Fruit fly (Drosophila melanogaster) whole organism, embryonic: ENCODE measurements around the gene Smox.

Source experiments
- Atf6 ChIP-seq: fragments of 200-800 bp; sonication (Bioruptor generic); IDR thresholded peaks from 2 replicates; pipeline ENCODE4 v1.3.6; 2022; ENCODE audit warnings: missing biosample characterization, missing genetic modification characterization
- CG10431 ChIP-seq: fragments of 200-800 bp; sonication (Bioruptor generic); optimal IDR thresholded peaks from 3 replicates; lab custom pipeline; 2018; ENCODE audit warnings: missing biosample characterization, mild to moderate bottlenecking, missing genetic modification characterization
- CG10654 ChIP-seq: fragments of 200-800 bp; sonication (Bioruptor generic); optimal IDR thresholded peaks from 2 replicates; lab custom pipeline; 2016; ENCODE audit warnings: missing biosample characterization, missing genetic modification characterization
- CG10979 ChIP-seq: fragments of 200-800 bp; sonication (Bioruptor generic); optimal IDR thresholded peaks from 2 replicates; lab custom pipeline; 2018; ENCODE audit warnings: missing biosample characterization, mild to moderate bottlenecking, missing genetic modification characterization, moderate library complexity
- CG11093 ChIP-seq: fragments of 200-800 bp; sonication (Bioruptor generic); IDR thresholded peaks from 3 replicates; pipeline ENCODE4 v1.3.6; 2022; ENCODE audit warnings: missing biosample characterization, missing genetic modification characterization
- CG11696 ChIP-seq: fragments of 200-800 bp; sonication (Bioruptor generic); IDR thresholded peaks from 2 replicates; pipeline ENCODE4 v1.3.6; 2022; ENCODE audit warnings: missing biosample characterization, missing genetic modification characterization
- CG12071 ChIP-seq: fragments of 200-800 bp; sonication (Bioruptor generic); optimal IDR thresholded peaks from 3 replicates; lab custom pipeline; 2018; ENCODE audit warnings: missing biosample characterization, mild to moderate bottlenecking, missing genetic modification characterization
- CG12659 ChIP-seq: fragments of 200-800 bp; sonication (Bioruptor generic); optimal IDR thresholded peaks from 3 replicates; lab custom pipeline; 2017; ENCODE audit warnings: mild to moderate bottlenecking, missing biosample characterization, missing genetic modification reagents, missing genetic modification characterization
- CG13287 ChIP-seq: fragments of 200-800 bp; sonication (Bioruptor generic); IDR thresholded peaks from 2 replicates; pipeline ENCODE4 v1.3.6; 2022; ENCODE audit warnings: missing biosample characterization, missing genetic modification characterization; ENCODE audit not compliant: partially characterized antibody
- CG13296 ChIP-seq: fragments of 200-800 bp; sonication (Bioruptor generic); optimal IDR thresholded peaks from 3 replicates; lab custom pipeline; 2018; ENCODE audit warnings: missing biosample characterization, mild to moderate bottlenecking, missing genetic modification characterization
- CG14710 ChIP-seq: fragments of 200-800 bp; sonication (Bioruptor generic); optimal IDR thresholded peaks from 3 replicates; lab custom pipeline; 2019; ENCODE audit warnings: missing biosample characterization, mild to moderate bottlenecking, missing genetic modification characterization, moderate library complexity
- CG15479 ChIP-seq: fragments of 200-800 bp; sonication (Bioruptor generic); optimal IDR thresholded peaks from 3 replicates; lab custom pipeline; 2019; ENCODE audit warnings: missing biosample characterization, mild to moderate bottlenecking, missing genetic modification characterization, moderate library complexity
- CG16813 ChIP-seq: fragments of 200-800 bp; sonication (Bioruptor generic); IDR thresholded peaks from 3 replicates; pipeline ENCODE4 v1.3.6; 2022; ENCODE audit warnings: missing biosample characterization, missing genetic modification characterization; ENCODE audit not compliant: partially characterized antibody
- CG16815 ChIP-seq: fragments of 200-800 bp; sonication (Bioruptor generic); optimal IDR thresholded peaks from 3 replicates; lab custom pipeline; 2017; ENCODE audit warnings: missing biosample characterization, mild to moderate bottlenecking, missing genetic modification characterization
- CG16863 ChIP-seq: fragments of 200-800 bp; sonication (Bioruptor generic); optimal IDR thresholded peaks from 3 replicates; lab custom pipeline; 2016; ENCODE audit warnings: missing biosample characterization, missing genetic modification characterization
- CG17385 ChIP-seq: fragments of 200-800 bp; sonication (Bioruptor generic); optimal IDR thresholded peaks from 3 replicates; lab custom pipeline; 2018; ENCODE audit warnings: missing biosample characterization, mild to moderate bottlenecking, missing genetic modification characterization
- CG17829 ChIP-seq: fragments of 200-800 bp; optimal IDR thresholded peaks from 2 replicates; lab custom pipeline; 2019; ENCODE audit warnings: missing biosample characterization, mild to moderate bottlenecking, missing genetic modification characterization, moderate library complexity
- CG31224 ChIP-seq: fragments of 200-800 bp; sonication (Bioruptor generic); IDR thresholded peaks from 2 replicates; pipeline ENCODE4 v1.3.6; 2022; ENCODE audit warnings: missing biosample characterization, missing genetic modification characterization
- CG32767 ChIP-seq: fragments of 200-800 bp; sonication (Bioruptor generic); IDR thresholded peaks from 2 replicates; pipeline ENCODE4 v1.3.6; 2022; ENCODE audit warnings: missing biosample characterization, missing genetic modification characterization
- CG32772 ChIP-seq: fragments of 200-800 bp; sonication (Bioruptor generic); IDR thresholded peaks from 2 replicates; pipeline ENCODE4 v1.3.6; 2022; ENCODE audit warnings: missing biosample characterization, missing genetic modification characterization
- CG34376 ChIP-seq: fragments of 200-800 bp; sonication (Bioruptor generic); optimal IDR thresholded peaks from 2 replicates; lab custom pipeline; 2018; ENCODE audit warnings: missing biosample characterization, mild to moderate bottlenecking, missing genetic modification characterization
- CG42726 ChIP-seq: fragments of 200-800 bp; sonication (Bioruptor generic); IDR thresholded peaks from 2 replicates; pipeline ENCODE4 v1.3.6; 2022; ENCODE audit warnings: missing biosample characterization, missing genetic modification characterization; ENCODE audit not compliant: partially characterized antibody
- CG4328 ChIP-seq: fragments of 200-800 bp; sonication (Bioruptor generic); optimal IDR thresholded peaks from 3 replicates; lab custom pipeline; 2017; ENCODE audit warnings: missing biosample characterization, missing genetic modification reagents, missing genetic modification characterization
- CG8924 ChIP-seq: fragments of 200-800 bp; optimal IDR thresholded peaks from 3 replicates; lab custom pipeline; 2019; ENCODE audit warnings: missing biosample characterization, mild to moderate bottlenecking, missing genetic modification characterization, moderate library complexity
- CG9215 ChIP-seq: fragments of 200-800 bp; sonication (Bioruptor generic); IDR thresholded peaks from 2 replicates; pipeline ENCODE4 v1.3.6; 2022; ENCODE audit warnings: missing biosample characterization, missing genetic modification characterization
- CHES-1-like ChIP-seq: fragments of 200-800 bp; sonication (Bioruptor generic); optimal IDR thresholded peaks from 2 replicates; lab custom pipeline; 2016; ENCODE audit warnings: missing biosample characterization, missing genetic modification characterization
- D19A ChIP-seq: fragments of 200-800 bp; optimal IDR thresholded peaks from 3 replicates; lab custom pipeline; 2019; ENCODE audit warnings: missing biosample characterization, mild to moderate bottlenecking, missing genetic modification characterization, moderate library complexity
- Doc2 ChIP-seq: fragments of 200-800 bp; sonication (Bioruptor generic); IDR thresholded peaks from 2 replicates; pipeline ENCODE4 v1.3.6; 2022; ENCODE audit warnings: missing biosample characterization, missing genetic modification characterization
- Hsf ChIP-seq: fragments of 200-800 bp; sonication (Bioruptor generic); optimal IDR thresholded peaks from 3 replicates; lab custom pipeline; 2016; ENCODE audit warnings: missing biosample characterization, missing genetic modification characterization
- NC2α ChIP-seq: fragments of 200-800 bp; sonication (Bioruptor generic); optimal IDR thresholded peaks from 2 replicates; lab custom pipeline; 2016; ENCODE audit warnings: missing biosample characterization, missing genetic modification characterization
- NC2β ChIP-seq: fragments of 200-800 bp; sonication (Bioruptor generic); optimal IDR thresholded peaks from 2 replicates; lab custom pipeline; 2016; ENCODE audit warnings: missing biosample characterization, missing genetic modification characterization
- Sin3A ChIP-seq: fragments of >200 bp; optimal IDR thresholded peaks from 2 replicates; lab custom pipeline; 2018
- Sox102F ChIP-seq: fragments of 200-800 bp; sonication (Bioruptor generic); optimal IDR thresholded peaks from 2 replicates; lab custom pipeline; 2018; ENCODE audit warnings: missing biosample characterization, mild to moderate bottlenecking, missing genetic modification characterization, moderate library complexity
- TFAM ChIP-seq: fragments of 200-800 bp; sonication (Bioruptor generic); optimal IDR thresholded peaks from 2 replicates; lab custom pipeline; 2017; ENCODE audit warnings: missing biosample characterization, missing genetic modification characterization, inconsistent platforms
- Vsx1 ChIP-seq: fragments of 200-800 bp; sonication (Bioruptor generic); optimal IDR thresholded peaks from 2 replicates; lab custom pipeline; 2017; ENCODE audit warnings: missing biosample characterization, mild to moderate bottlenecking, missing genetic modification characterization, missing genetic modification reagents
- br ChIP-seq: fragments of >200 bp; optimal IDR thresholded peaks from 2 replicates; lab custom pipeline; 2017
- chm ChIP-seq: fragments of 200-800 bp; sonication (Bioruptor generic); IDR thresholded peaks from 2 replicates; pipeline ENCODE4 v1.3.6; 2022; ENCODE audit warnings: missing biosample characterization, missing genetic modification characterization
- en ChIP-seq: fragments of 200-800 bp; sonication (Bioruptor generic); optimal IDR thresholded peaks from 2 replicates; lab custom pipeline; 2016; ENCODE audit warnings: missing biosample characterization, missing genetic modification characterization
- ftz-f1 ChIP-seq: fragments of 200-800 bp; sonication (Bioruptor generic); optimal IDR thresholded peaks from 2 replicates; lab custom pipeline; 2016; ENCODE audit warnings: missing biosample characterization, missing genetic modification characterization
- gfzf ChIP-seq: fragments of 200-800 bp; sonication (Bioruptor generic); optimal IDR thresholded peaks from 2 replicates; lab custom pipeline; 2016; ENCODE audit warnings: missing biosample characterization, mild to moderate bottlenecking, missing genetic modification characterization, moderate library complexity
- gsb-n ChIP-seq: fragments of 200-800 bp; sonication (Bioruptor generic); optimal IDR thresholded peaks from 3 replicates; lab custom pipeline; 2018; ENCODE audit warnings: missing biosample characterization, mild to moderate bottlenecking, missing genetic modification characterization
- nau ChIP-seq: fragments of 200-800 bp; sonication (Bioruptor generic); optimal IDR thresholded peaks from 3 replicates; lab custom pipeline; 2017; ENCODE audit warnings: missing biosample characterization, mild to moderate bottlenecking, missing genetic modification characterization, missing genetic modification reagents
- nerfin-2 ChIP-seq: fragments of 200-800 bp; sonication (Bioruptor generic); IDR thresholded peaks from 2 replicates; pipeline ENCODE4 v1.3.6; 2022; ENCODE audit warnings: missing biosample characterization, missing genetic modification characterization; ENCODE audit not compliant: partially characterized antibody
- peb ChIP-seq: fragments of 200-800 bp; sonication (Bioruptor generic); IDR thresholded peaks from 2 replicates; pipeline ENCODE4 v1.3.6; 2022; ENCODE audit warnings: missing biosample characterization, missing genetic modification characterization
- prd ChIP-seq, 3 experiments: fragments of >200 bp in 2 of 3; fragments of 200-800 bp in 1 of 3; sonication (Bioruptor generic) in 1 of 3; optimal IDR thresholded peaks in 2 of 3; IDR thresholded peaks in 1 of 3; 2 replicates in 2 of 3; 3 replicates in 1 of 3; pipeline versions ENCODE4 v1.3.6 to Lab custom; 2017 to 2022; ENCODE audit warnings: missing biosample characterization in 1 of 3, missing genetic modification characterization in 1 of 3
- slou ChIP-seq: fragments of 200-800 bp; sonication (Bioruptor generic); optimal IDR thresholded peaks from 3 replicates; lab custom pipeline; 2016; ENCODE audit warnings: missing biosample characterization, missing genetic modification characterization
- so ChIP-seq: fragments of 200-800 bp; sonication (Bioruptor generic); IDR thresholded peaks from 3 replicates; pipeline ENCODE4 v1.3.6; 2022; ENCODE audit warnings: missing biosample characterization, missing genetic modification characterization
- tin ChIP-seq: fragments of 200-800 bp; sonication (Bioruptor generic); optimal IDR thresholded peaks from 3 replicates; lab custom pipeline; 2016; ENCODE audit warnings: missing biosample characterization, missing genetic modification characterization
- ttk ChIP-seq: fragments of 200-800 bp; sonication (Bioruptor generic); IDR thresholded peaks from 2 replicates; pipeline ENCODE4 v2.1.2; 2022; ENCODE audit warnings: missing biosample characterization, missing genetic modification characterization
- wdn ChIP-seq: fragments of 200-800 bp; sonication (Bioruptor generic); IDR thresholded peaks from 2 replicates; pipeline ENCODE4 v1.3.6; 2022; ENCODE audit warnings: missing biosample characterization, missing genetic modification characterization
- zen2 ChIP-seq: fragments of 200-800 bp; sonication (Bioruptor generic); IDR thresholded peaks from 3 replicates; pipeline ENCODE4 v1.3.6; 2022; ENCODE audit warnings: missing biosample characterization, missing genetic modification characterization; ENCODE audit not compliant: partially characterized antibody

Smox gene

dm6 chrX:8125224-8125649 is 16.8 kb downstream of the Smox start (continued):
- no peak for TF ChIP-seq br (lab: Kevin White, UChicago)
- no peak for TF ChIP-seq NC2β (GFP tag; lab: Kevin White, UChicago)
- TF ChIP-seq CG10431 (GFP tag; lab: Kevin White, UChicago) = no peak
- TF ChIP-seq NC2α = no peak
- TF ChIP-seq CG17385 (GFP tag; lab: Kevin White, UChicago) = peak; percentile 57
- TF ChIP-seq Sin3A = no peak
- TF ChIP-seq wdn (GFP tag; lab: Robert Waterston, UW) = no peak
- peak; percentile 58 for TF ChIP-seq CG8924 (tag; lab: Kevin White, UChicago)
- no peak for TF ChIP-seq CG9215 (GFP tag; lab: Robert Waterston, UW)
- TF ChIP-seq CG32772 (GFP tag; lab: Robert Waterston, UW) = 0 out of 2 replicates have a peak, but pooled peaks have one; percentile 32
- TF ChIP-seq so (GFP tag; lab: Robert Waterston, UW) = no peak
- TF ChIP-seq Atf6 (GFP tag; lab: Robert Waterston, UW) = no peak
- TF ChIP-seq CG11093 = no peak
- peak; percentile 33 for TF ChIP-seq CG10654
- TF ChIP-seq CG13296 = peak; percentile 28
- TF ChIP-seq Hsf = no peak
- TF ChIP-seq Vsx1 (GFP tag; lab: Kevin White, UChicago) = peak; percentile 36
- TF ChIP-seq nau = no peak
- no peak for TF ChIP-seq TFAM
- peak; percentile 56; the same call in 1 of the 2 replicates for TF ChIP-seq ttk (GFP tag; lab: Robert Waterston, UW)
- TF ChIP-seq CG16815 (GFP tag; lab: Kevin White, UChicago) = peak; percentile 4
- peak; percentile 69 for TF ChIP-seq CG10979 (tag; lab: Kevin White, UChicago)
- no peak for TF ChIP-seq CHES-1-like
- no peak for TF ChIP-seq zen2 (GFP tag; lab: Robert Waterston, UW)
- peak; percentile 28; the same call in 1 of the 2 replicates for TF ChIP-seq chm (GFP tag; lab: Robert Waterston, UW)
- no peak for TF ChIP-seq CG12071 (GFP tag; lab: Kevin White, UChicago)
- TF ChIP-seq CG13287 (GFP tag; lab: Robert Waterston, UW) = no peak
- TF ChIP-seq CG16813 (GFP tag; lab: Robert Waterston, UW) = no peak
- no peak for TF ChIP-seq peb
- no peak for TF ChIP-seq CG11696
- TF ChIP-seq CG42726 (GFP tag; lab: Robert Waterston, UW) = no peak
- no peak for TF ChIP-seq nerfin-2
- no peak for TF ChIP-seq CG15479 (GFP tag; lab: Kevin White, UChicago)
- TF ChIP-seq gsb-n (tag; lab: Kevin White, UChicago) = peak; percentile 63
- TF ChIP-seq Doc2 (GFP tag; lab: Robert Waterston, UW) = no peak
- TF ChIP-seq CG17829 (tag; lab: Kevin White, UChicago) = peak; percentile 56
- TF ChIP-seq Sox102F (GFP tag; lab: Kevin White, UChicago) = peak; percentile 74
- peak; percentile 49 for TF ChIP-seq tin (GFP tag; lab: Kevin White, UChicago)
- TF ChIP-seq gfzf (GFP tag; lab: Kevin White, UChicago) = no peak
- TF ChIP-seq CG12659 (GFP tag; lab: Kevin White, UChicago) = peak; percentile 28
- no peak for TF ChIP-seq ftz-f1 (GFP tag; lab: Kevin White, UChicago)
- TF ChIP-seq CG16863 = no peak
- TF ChIP-seq en (GFP tag; lab: Kevin White, UChicago) = no peak
- TF ChIP-seq CG4328 = peak; percentile 3
- no peak for TF ChIP-seq slou (GFP tag; lab: Kevin White, UChicago)
- peak; percentile 60 for TF ChIP-seq D19A (tag; lab: Kevin White, UChicago)
- TF ChIP-seq CG32767 (GFP tag; lab: Robert Waterston, UW) = peak; percentile 43; the same call in 1 of the 2 replicates
- no peak for TF ChIP-seq CG34376 (GFP tag; lab: Kevin White, UChicago)
- no peak for TF ChIP-seq prd (optimal IDR thresholded peaks at IDR 0.05; lab: Kevin White, UChicago)
- TF ChIP-seq prd (GFP tag; IDR thresholded peaks at IDR 0.05; lab: Robert Waterston, UW) = peak; percentile 71; the same call in 2 of the 3 replicates
- TF ChIP-seq CG14710 (tag; lab: Kevin White, UChicago) = peak; percentile 55
- no peak for TF ChIP-seq CG31224 (GFP tag; lab: Robert Waterston, UW)
